Worm (Caenorhabditis elegans): Measurements from ENCODE around the gene rmd-2.
A peak's percentile ranks its signal among the peaks of the same experiment; 100 is the strongest.

DNA sequence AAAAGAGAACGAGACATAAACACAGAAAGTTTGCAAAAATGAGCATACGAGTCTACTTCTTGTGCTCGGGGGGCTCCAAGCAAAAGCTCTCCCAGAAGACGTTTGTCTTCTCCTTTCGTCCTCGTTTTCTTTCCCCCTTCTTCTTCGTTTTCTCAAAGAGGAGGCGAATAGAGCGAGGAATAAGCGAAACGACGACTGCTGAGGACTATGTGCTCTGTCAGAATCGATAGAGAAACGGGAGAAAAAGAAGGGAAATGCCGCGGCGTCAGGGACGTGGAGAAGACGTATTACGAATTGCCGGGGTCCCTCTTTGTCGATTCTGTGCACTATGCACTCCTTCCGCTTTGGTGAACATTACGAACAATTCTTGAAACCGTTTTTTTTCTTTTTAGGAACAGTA, 7.7 kb downstream of the rmd-2 start:
- TF ChIP-seq zip-4 (GFP tag; optimal IDR thresholded peaks at IDR 0.05) (no peak), ama-1 (optimal IDR thresholded peaks at IDR 0.05) (no peak), blmp-1 (tag; optimal IDR thresholded peaks at IDR 0.05) (no peak), snpc-4 (tag; optimal IDR thresholded peaks at IDR 0.05) (no peak), nhr-47 (tag; optimal IDR thresholded peaks at IDR 0.05) (peak; percentile 12), lin-35 (GFP tag; optimal IDR thresholded peaks at IDR 0.05) (no peak), lin-15B (tag; optimal IDR thresholded peaks at IDR 0.05) (no peak), ces-1 (GFP tag; optimal IDR thresholded peaks at IDR 0.05) (no peak), nhr-11 (tag; optimal IDR thresholded peaks at IDR 0.05) (no peak), lsy-2 (tag; optimal IDR thresholded peaks at IDR 0.05) (peak in 1 of 2 experiments; percentile 9), elt-2 (tag; optimal IDR thresholded peaks at IDR 0.05) (no peak), lin-14 (GFP tag; optimal IDR thresholded peaks at IDR 0.05) (peak; percentile 83), egl-27 (tag; optimal IDR thresholded peaks at IDR 0.05) (no peak)
